Worm (Caenorhabditis elegans) whole organism, midembryonic: ENCODE results near the gene ufl-1.

Source experiments
- T22C8.4 ChIP-seq: fragments of 200-800 bp; sonication (Bioruptor generic); IDR thresholded peaks from 2 replicates; pipeline ENCODE4 v1.3.6; 2022; ENCODE audit warnings: missing genetic modification characterization, missing compliant biosample characterization
- cog-1 ChIP-seq: sonication (generic microtip); optimal IDR thresholded peaks from 2 replicates; lab custom pipeline; 2016; ENCODE audit warnings: missing genetic modification characterization, missing compliant biosample characterization
- flt-1 ChIP-seq: fragments of 200-800 bp; sonication (Bioruptor generic); IDR thresholded peaks from 2 replicates; pipeline ENCODE4 v1.3.6; 2022; ENCODE audit warnings: missing genetic modification characterization, missing compliant biosample characterization
- klf-2 ChIP-seq: fragments of 200-800 bp; sonication (Bioruptor generic); conservative IDR thresholded peaks from 2 replicates; pipeline ENCODE4 v1.3.6; 2022; ENCODE audit warnings: missing genetic modification reagents, missing genetic modification characterization, missing compliant biosample characterization
- med-1 ChIP-seq: sonication (generic microtip); optimal IDR thresholded peaks from 2 replicates; lab custom pipeline; 2017; ENCODE audit warnings: missing genetic modification characterization, mild to moderate bottlenecking, missing compliant biosample characterization, antibody characterized with exemption, missing genetic modification reagents; ENCODE audit not compliant: insufficient read depth
- ref-1 ChIP-seq: fragments of 200-800 bp; sonication (Bioruptor generic); conservative IDR thresholded peaks from 2 replicates; pipeline ENCODE4 v1.3.6; 2022; ENCODE audit warnings: missing genetic modification reagents, missing genetic modification characterization, missing compliant biosample characterization
- tab-1 ChIP-seq: fragments of 200-800 bp; sonication (Bioruptor generic); IDR thresholded peaks from 2 replicates; pipeline ENCODE4 v1.3.6; 2022; ENCODE audit warnings: missing genetic modification characterization, missing compliant biosample characterization
- ztf-23 ChIP-seq: fragments of 200-800 bp; sonication (Bioruptor generic); IDR thresholded peaks from 2 replicates; pipeline ENCODE4 v1.3.6; 2022; ENCODE audit warnings: missing genetic modification reagents, missing genetic modification characterization, missing compliant biosample characterization
- ztf-29 ChIP-seq: fragments of 200-800 bp; sonication (Bioruptor generic); IDR thresholded peaks from 2 replicates; pipeline ENCODE4 v1.3.6; 2022; ENCODE audit warnings: missing genetic modification reagents, missing genetic modification characterization, missing compliant biosample characterization

ufl-1 gene

ce11 chrIV:7036790-7037189 is at the start of gene ufl-1:
TSS of gene ufl-1 (minus strand) at chrIV:7036859.
- no peak for TF ChIP-seq ztf-23 (GFP tag; lab: Robert Waterston, UW)
- no peak for TF ChIP-seq cog-1 (tag; lab: Kevin White, UChicago)
- no peak for TF ChIP-seq ztf-29
- TF ChIP-seq flt-1 (GFP tag; lab: Robert Waterston, UW): no peak
- TF ChIP-seq ref-1: no peak
- TF ChIP-seq T22C8.4 (GFP tag; lab: Robert Waterston, UW): no peak
- no peak for TF ChIP-seq med-1 (GFP tag; lab: Kevin White, UChicago)
- TF ChIP-seq tab-1: no peak
- no peak for TF ChIP-seq klf-2 (GFP tag; lab: Robert Waterston, UW)

- TF ChIP-seq klf-2 (GFP tag; lab: Robert Waterston, UW) (no peak), cog-1 (tag; lab: Kevin White, UChicago) (peak; percentile 61), ref-1 (no peak), flt-1 (GFP tag; lab: Robert Waterston, UW) (peak; percentile 83), T22C8.4 (GFP tag; lab: Robert Waterston, UW) (no peak), med-1 (GFP tag; lab: Kevin White, UChicago) (no peak), tab-1 (no peak)
These were observed 48.0 kb upstream of the ufl-1 start, which contains the start of gene rps-4 for ce11 chrIV:7084632-7085160. TSS of gene rps-4 (minus strand) at chrIV:7084682.

ce11 chrIV:7083976-7084375 is 47.3 kb upstream of the ufl-1 start:
- TF ChIP-seq ref-1 (no peak), ztf-29 (no peak), med-1 (GFP tag; lab: Kevin White, UChicago) (no peak), flt-1 (GFP tag; lab: Robert Waterston, UW) (no peak), tab-1 (no peak), klf-2 (GFP tag; lab: Robert Waterston, UW) (no peak), T22C8.4 (GFP tag; lab: Robert Waterston, UW) (no peak), cog-1 (tag; lab: Kevin White, UChicago) (no peak), ztf-23 (GFP tag; lab: Robert Waterston, UW) (no peak)

ce11 chrIV:7083382-7083784 is 46.7 kb upstream of the ufl-1 start, which contains the start of gene Y43B11AR.3:
TSS of gene Y43B11AR.3 (minus strand) at chrIV:7083716.
- TF ChIP-seq ztf-23 (GFP tag; lab: Robert Waterston, UW): no peak
- TF ChIP-seq flt-1 (GFP tag; lab: Robert Waterston, UW): peak; percentile 32; the same call in 1 of the 2 replicates

ce11 chrIV:7081214-7081613 is 44.6 kb upstream of the ufl-1 start, which contains the start of gene Y43B11AR.1:
TSS of gene Y43B11AR.1 (plus strand) at chrIV:7081514.
- TF ChIP-seq flt-1 (GFP tag; lab: Robert Waterston, UW) (no peak), ref-1 (no peak), cog-1 (tag; lab: Kevin White, UChicago) (no peak), med-1 (GFP tag; lab: Kevin White, UChicago) (no peak), T22C8.4 (GFP tag; lab: Robert Waterston, UW) (no peak)

- TF ChIP-seq med-1 (GFP tag; lab: Kevin White, UChicago) (no peak), ztf-23 (GFP tag; lab: Robert Waterston, UW) (no peak), flt-1 (GFP tag; lab: Robert Waterston, UW) (no peak), ref-1 (no peak), T22C8.4 (GFP tag; lab: Robert Waterston, UW) (no peak), klf-2 (GFP tag; lab: Robert Waterston, UW) (no peak), tab-1 (no peak), ztf-29 (no peak), cog-1 (tag; lab: Kevin White, UChicago) (no peak)
These were observed 38.4 kb upstream of the ufl-1 start, which contains the start of gene srg-50 for ce11 chrIV:7075063-7075462. TSS of gene srg-50 (minus strand) at chrIV:7075163.

ce11 chrIV:7072110-7072509 is 35.5 kb upstream of the ufl-1 start, which contains the start of gene srg-48:
TSS of gene srg-48 (plus strand) at chrIV:7072410.
- TF ChIP-seq ztf-29 (no peak), med-1 (GFP tag; lab: Kevin White, UChicago) (no peak), cog-1 (tag; lab: Kevin White, UChicago) (no peak), ztf-23 (GFP tag; lab: Robert Waterston, UW) (no peak), flt-1 (GFP tag; lab: Robert Waterston, UW) (no peak), T22C8.4 (GFP tag; lab: Robert Waterston, UW) (no peak), ref-1 (no peak), tab-1 (no peak), klf-2 (GFP tag; lab: Robert Waterston, UW) (no peak)

ce11 chrIV:7067446-7067845 is 30.8 kb upstream of the ufl-1 start:
- TF ChIP-seq tab-1 (no peak), ref-1 (no peak), ztf-23 (GFP tag; lab: Robert Waterston, UW) (no peak), flt-1 (GFP tag; lab: Robert Waterston, UW) (no peak), med-1 (GFP tag; lab: Kevin White, UChicago) (no peak), klf-2 (GFP tag; lab: Robert Waterston, UW) (no peak), cog-1 (tag; lab: Kevin White, UChicago) (no peak), T22C8.4 (GFP tag; lab: Robert Waterston, UW) (no peak), ztf-29 (no peak)

ce11 chrIV:7065022-7065421 is 28.4 kb upstream of the ufl-1 start, which contains the start of gene Y43B11AL.1:
TSS of gene Y43B11AL.1 (plus strand) at chrIV:7065322.
- no peak for TF ChIP-seq flt-1 (GFP tag; lab: Robert Waterston, UW)
- TF ChIP-seq ref-1: no peak
- TF ChIP-seq tab-1: no peak
- no peak for TF ChIP-seq klf-2 (GFP tag; lab: Robert Waterston, UW)
- no peak for TF ChIP-seq T22C8.4 (GFP tag; lab: Robert Waterston, UW)
- TF ChIP-seq med-1 (GFP tag; lab: Kevin White, UChicago): no peak
- TF ChIP-seq ztf-29: no peak
- no peak for TF ChIP-seq ztf-23 (GFP tag; lab: Robert Waterston, UW)
- no peak for TF ChIP-seq cog-1 (tag; lab: Kevin White, UChicago)

ce11 chrIV:7062697-7063096 is 26.0 kb upstream of the ufl-1 start:
- TF ChIP-seq flt-1 (GFP tag; lab: Robert Waterston, UW) (no peak), T22C8.4 (GFP tag; lab: Robert Waterston, UW) (no peak), ztf-23 (GFP tag; lab: Robert Waterston, UW) (no peak)
